Worm (Caenorhabditis elegans): ENCODE results near the gene F32F2.4.

Gene F32F2.4

ce11 chrV:13304663-13305188 lies 28.7 kb downstream of the F32F2.4 start, which contains the start of gene C26E1.2:
Gene C26E1.2 (plus strand): TSS chrV:13305138.
- no peak for TF ChIP-seq T22C8.4 (GFP tag; IDR thresholded peaks at IDR 0.05)
- no peak for TF ChIP-seq ref-1 (GFP tag; conservative IDR thresholded peaks at IDR 0.05)
- TF ChIP-seq tab-1 (GFP tag; IDR thresholded peaks at IDR 0.05), result no peak
- TF ChIP-seq ztf-23 (GFP tag; IDR thresholded peaks at IDR 0.05), result no peak
- TF ChIP-seq klf-2 (GFP tag; conservative IDR thresholded peaks at IDR 0.05), result no peak
- no peak for TF ChIP-seq flt-1 (GFP tag; IDR thresholded peaks at IDR 0.05)
- TF ChIP-seq med-1 (GFP tag; optimal IDR thresholded peaks at IDR 0.05; ENCODE audit: insufficient read depth), result no peak
- no peak for TF ChIP-seq ztf-29 (GFP tag; IDR thresholded peaks at IDR 0.05)
- no peak for TF ChIP-seq cog-1 (tag; optimal IDR thresholded peaks at IDR 0.05)

DNA sequence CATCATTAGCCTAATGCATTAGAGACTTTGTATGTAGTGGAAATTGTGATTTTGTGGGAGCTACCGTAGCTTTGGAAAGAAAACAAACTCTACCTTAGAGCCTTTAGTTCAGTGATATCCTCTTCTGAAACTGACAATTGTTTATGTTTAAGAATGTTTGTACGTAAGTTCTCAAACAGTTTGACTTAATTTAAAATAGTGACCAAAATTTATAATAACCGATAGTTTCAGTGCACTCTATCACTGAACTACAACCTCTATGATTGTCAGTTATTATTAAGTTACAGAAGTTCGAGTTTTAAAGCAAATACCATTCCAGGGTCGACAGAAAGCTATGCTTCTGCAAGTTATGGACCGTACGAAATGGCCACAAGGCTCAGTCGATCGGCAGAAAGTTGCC lies 32.6 kb downstream of the F32F2.4 start, which contains the start of gene C50B6.1:
Gene C50B6.1 (plus strand): TSS at position 301 of the 400 bp plus-strand sequence.
- TF ChIP-seq flt-1 (GFP tag; IDR thresholded peaks at IDR 0.05) (no peak), cog-1 (tag; optimal IDR thresholded peaks at IDR 0.05) (no peak), med-1 (GFP tag; optimal IDR thresholded peaks at IDR 0.05; ENCODE audit: insufficient read depth) (no peak), klf-2 (GFP tag; conservative IDR thresholded peaks at IDR 0.05) (no peak), T22C8.4 (GFP tag; IDR thresholded peaks at IDR 0.05) (no peak), tab-1 (GFP tag; IDR thresholded peaks at IDR 0.05) (no peak), ztf-23 (GFP tag; IDR thresholded peaks at IDR 0.05) (no peak), ztf-29 (GFP tag; IDR thresholded peaks at IDR 0.05) (no peak), ref-1 (GFP tag; conservative IDR thresholded peaks at IDR 0.05) (no peak)

ce11 chrV:13309806-13310205 lies 33.7 kb downstream of the F32F2.4 start:
- no peak for TF ChIP-seq ztf-29 (GFP tag; IDR thresholded peaks at IDR 0.05)
- no peak for TF ChIP-seq tab-1 (GFP tag; IDR thresholded peaks at IDR 0.05)
- TF ChIP-seq ztf-23 (GFP tag; IDR thresholded peaks at IDR 0.05), result no peak
- TF ChIP-seq klf-2 (GFP tag; conservative IDR thresholded peaks at IDR 0.05), result no peak
- no peak for TF ChIP-seq cog-1 (tag; optimal IDR thresholded peaks at IDR 0.05)

ce11 chrV:13312210-13312676 lies 36.2 kb downstream of the F32F2.4 start, which contains the start of gene nasp-2:
Gene nasp-2 (minus strand): TSS chrV:13312260.
- TF ChIP-seq T22C8.4 (GFP tag; IDR thresholded peaks at IDR 0.05), result no peak
- no peak for TF ChIP-seq ref-1 (GFP tag; conservative IDR thresholded peaks at IDR 0.05)
- no peak for TF ChIP-seq ztf-29 (GFP tag; IDR thresholded peaks at IDR 0.05)
- no peak for TF ChIP-seq cog-1 (tag; optimal IDR thresholded peaks at IDR 0.05)
- TF ChIP-seq ztf-23 (GFP tag; IDR thresholded peaks at IDR 0.05), result no peak

DNA sequence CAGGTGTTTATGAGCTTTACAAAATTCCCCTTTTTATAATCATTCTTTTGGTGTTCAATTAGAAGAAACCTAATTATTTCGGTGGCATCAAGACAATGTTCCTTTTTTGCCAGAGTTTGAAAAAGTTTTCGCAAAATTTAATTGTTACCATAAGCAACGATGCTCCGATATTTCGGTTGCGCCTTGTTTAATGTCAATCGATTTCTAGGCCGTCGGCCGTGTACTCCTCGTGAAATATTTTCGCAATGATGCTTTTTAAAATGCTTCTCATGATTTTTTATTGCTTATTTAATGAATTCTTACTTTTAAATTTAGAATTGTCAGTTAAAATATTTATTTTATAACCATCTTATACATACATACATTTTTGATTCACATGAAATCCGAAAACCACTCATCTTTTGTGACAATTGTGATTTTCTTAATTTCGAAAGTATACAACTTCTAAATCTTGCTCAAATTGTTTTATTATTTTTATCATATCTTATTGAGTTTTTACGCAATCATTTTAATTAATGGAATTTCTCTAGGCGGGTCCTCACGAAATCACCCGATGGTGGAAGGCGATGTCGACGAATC lies 37.1 kb downstream of the F32F2.4 start, which contains the start of gene C50B6.3:
Gene C50B6.3 (plus strand): TSS at position 529 of the 579 bp plus-strand sequence.
- TF ChIP-seq tab-1 (GFP tag; IDR thresholded peaks at IDR 0.05), result no peak
- no peak for TF ChIP-seq flt-1 (GFP tag; IDR thresholded peaks at IDR 0.05)
- no peak for TF ChIP-seq med-1 (GFP tag; optimal IDR thresholded peaks at IDR 0.05; ENCODE audit: insufficient read depth)
- TF ChIP-seq ztf-29 (GFP tag; IDR thresholded peaks at IDR 0.05), result no peak
- TF ChIP-seq ztf-23 (GFP tag; IDR thresholded peaks at IDR 0.05), result 0 out of 2 replicates have a peak, but pooled peaks have one; percentile 62
- no peak for TF ChIP-seq cog-1 (tag; optimal IDR thresholded peaks at IDR 0.05)
- TF ChIP-seq T22C8.4 (GFP tag; IDR thresholded peaks at IDR 0.05), result peak; percentile 69
- no peak for TF ChIP-seq klf-2 (GFP tag; conservative IDR thresholded peaks at IDR 0.05)
- no peak for TF ChIP-seq ref-1 (GFP tag; conservative IDR thresholded peaks at IDR 0.05)

DNA sequence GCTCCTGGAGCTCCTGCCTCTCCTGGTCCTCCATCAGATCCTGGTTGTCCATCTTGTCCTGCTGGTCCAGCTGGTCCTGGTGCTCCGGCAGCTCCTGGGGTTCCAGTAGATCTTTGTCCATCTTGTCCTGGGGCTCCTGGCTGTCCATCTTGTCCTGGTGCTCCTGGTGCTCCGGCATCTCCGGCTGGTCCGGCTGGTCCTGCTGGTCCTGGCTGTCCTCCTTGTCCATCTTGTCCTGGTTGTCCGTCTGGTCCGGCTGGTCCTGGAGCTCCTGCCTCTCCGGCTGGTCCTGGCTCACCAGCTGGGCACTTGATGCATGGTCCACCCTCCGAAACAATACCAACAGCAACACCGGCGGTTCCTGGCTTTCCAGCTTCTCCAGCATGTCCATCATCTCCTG lies 41.2 kb downstream of the F32F2.4 start:
- TF ChIP-seq tab-1 (GFP tag; IDR thresholded peaks at IDR 0.05), result 0 out of 2 replicates have a peak, but pooled peaks have one; percentile 31
- TF ChIP-seq klf-2 (GFP tag; conservative IDR thresholded peaks at IDR 0.05), result 0 out of 2 replicates have a peak, but pooled peaks have one; percentile 8

DNA sequence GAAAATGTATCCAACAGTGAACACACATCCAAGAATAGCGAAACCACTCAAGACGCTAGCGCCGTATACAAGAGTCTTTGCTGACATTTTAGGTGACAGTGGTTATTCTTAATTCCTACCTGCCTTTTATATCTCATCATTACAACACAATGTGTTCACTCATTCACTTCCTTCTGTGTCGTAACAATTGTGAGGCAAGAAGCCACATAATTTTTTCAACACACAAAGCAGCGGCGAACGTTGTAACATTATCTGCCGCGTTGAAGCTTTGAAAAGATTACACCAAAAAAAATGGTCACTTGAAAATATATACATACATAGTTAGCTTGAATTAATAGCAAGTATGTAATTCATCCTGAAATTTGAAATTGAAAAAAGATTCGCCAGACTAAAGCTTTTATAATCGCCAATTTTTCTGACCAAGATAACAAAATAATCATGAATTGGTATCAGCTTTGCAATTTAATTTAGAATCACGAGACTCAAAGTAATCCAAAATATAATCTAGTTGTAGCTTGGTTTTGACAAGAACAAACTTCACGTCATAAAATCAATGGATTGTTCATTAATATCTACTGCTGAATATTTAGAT lies 41.9 kb downstream of the F32F2.4 start, which contains the start of the genes col-161 and srh-18:
Gene col-161 (minus strand): TSS at position 101 of the 592 bp plus-strand sequence.
Gene srh-18 (plus strand): TSS at position 542 of the 592 bp plus-strand sequence.
- TF ChIP-seq T22C8.4 (GFP tag; IDR thresholded peaks at IDR 0.05), result no peak
- TF ChIP-seq cog-1 (tag; optimal IDR thresholded peaks at IDR 0.05), result no peak
- no peak for TF ChIP-seq tab-1 (GFP tag; IDR thresholded peaks at IDR 0.05)
- TF ChIP-seq ref-1 (GFP tag; conservative IDR thresholded peaks at IDR 0.05), result no peak
- no peak for TF ChIP-seq ztf-23 (GFP tag; IDR thresholded peaks at IDR 0.05)
- TF ChIP-seq ztf-29 (GFP tag; IDR thresholded peaks at IDR 0.05), result no peak
- no peak for TF ChIP-seq klf-2 (GFP tag; conservative IDR thresholded peaks at IDR 0.05)
- TF ChIP-seq flt-1 (GFP tag; IDR thresholded peaks at IDR 0.05), result no peak
- no peak for TF ChIP-seq med-1 (GFP tag; optimal IDR thresholded peaks at IDR 0.05; ENCODE audit: insufficient read depth)

DNA sequence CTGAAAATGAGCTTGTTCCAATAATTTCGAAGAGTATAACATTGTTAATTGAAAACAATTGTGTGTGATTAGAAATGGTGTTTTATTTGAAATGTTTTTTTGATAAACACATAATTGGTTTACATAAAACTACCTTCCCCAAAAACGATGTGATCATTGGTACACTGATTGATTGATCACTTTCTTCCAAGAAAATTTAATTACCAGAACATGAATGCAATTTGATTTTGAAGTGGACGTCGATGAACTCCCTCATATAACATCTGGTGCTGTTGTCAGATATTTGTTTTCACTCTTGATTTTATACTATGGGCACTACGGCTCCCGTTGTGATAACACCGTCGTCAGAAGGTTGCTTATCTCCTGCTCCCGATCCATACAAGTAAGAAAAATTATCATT lies 44.6 kb downstream of the F32F2.4 start, which contains the start of gene srh-15:
Gene srh-15 (plus strand): TSS at position 301 of the 400 bp plus-strand sequence.
- TF ChIP-seq tab-1 (GFP tag; IDR thresholded peaks at IDR 0.05), result no peak
- TF ChIP-seq ztf-23 (GFP tag; IDR thresholded peaks at IDR 0.05), result no peak
- TF ChIP-seq klf-2 (GFP tag; conservative IDR thresholded peaks at IDR 0.05), result no peak
- TF ChIP-seq ref-1 (GFP tag; conservative IDR thresholded peaks at IDR 0.05), result no peak
- no peak for TF ChIP-seq med-1 (GFP tag; optimal IDR thresholded peaks at IDR 0.05; ENCODE audit: insufficient read depth)
- TF ChIP-seq flt-1 (GFP tag; IDR thresholded peaks at IDR 0.05), result no peak
- TF ChIP-seq T22C8.4 (GFP tag; IDR thresholded peaks at IDR 0.05), result no peak
- no peak for TF ChIP-seq cog-1 (tag; optimal IDR thresholded peaks at IDR 0.05)

- TF ChIP-seq med-1 (GFP tag; optimal IDR thresholded peaks at IDR 0.05; ENCODE audit: insufficient read depth) (no peak), cog-1 (tag; optimal IDR thresholded peaks at IDR 0.05) (no peak), tab-1 (GFP tag; IDR thresholded peaks at IDR 0.05) (no peak), klf-2 (GFP tag; conservative IDR thresholded peaks at IDR 0.05) (no peak), flt-1 (GFP tag; IDR thresholded peaks at IDR 0.05) (no peak), ztf-29 (GFP tag; IDR thresholded peaks at IDR 0.05) (no peak), ref-1 (GFP tag; conservative IDR thresholded peaks at IDR 0.05) (no peak), ztf-23 (GFP tag; IDR thresholded peaks at IDR 0.05) (no peak), T22C8.4 (GFP tag; IDR thresholded peaks at IDR 0.05) (no peak)
These were observed 49.1 kb downstream of the F32F2.4 start, which contains the start of gene C50B6.7 for ce11 chrV:13324933-13325760. Gene C50B6.7 (minus strand): TSS chrV:13324983.
